Worm (Caenorhabditis elegans) whole organism, L4 larva: ENCODE results near the gene F32D8.7.

Experiments used
- F10B5.3 ChIP-seq: sonication (generic microtip); optimal IDR thresholded peaks from 2 replicates; lab custom pipeline; 2016; ENCODE audit warnings: mild to moderate bottlenecking, missing genetic modification characterization, missing compliant biosample characterization
- F26F4.8 ChIP-seq: fragments of 200-800 bp; sonication (Bioruptor generic); conservative IDR thresholded peaks from 2 replicates; pipeline ENCODE4 v1.3.6; 2022; ENCODE audit warnings: missing genetic modification characterization, missing compliant biosample characterization
- F37D6.2 ChIP-seq: sonication (generic microtip); optimal IDR thresholded peaks from 2 replicates; lab custom pipeline; 2016; ENCODE audit warnings: mild to moderate bottlenecking, missing genetic modification characterization, missing compliant biosample characterization
- R02D3.7 ChIP-seq: fragments of 150-350 bp; sonication (generic microtip); optimal IDR thresholded peaks from 3 replicates; lab custom pipeline; 2014; ENCODE audit warnings: missing biosample characterization, missing genetic modification characterization
- T20F7.1 ChIP-seq: fragments of 200-800 bp; sonication (Bioruptor generic); optimal IDR thresholded peaks from 2 replicates; lab custom pipeline; 2018; ENCODE audit warnings: mild to moderate bottlenecking, missing genetic modification characterization, missing compliant biosample characterization
- Y105C5A.15 ChIP-seq: fragments of 200-800 bp; sonication (Bioruptor generic); IDR thresholded peaks from 2 replicates; pipeline ENCODE4 v1.3.6; 2022; ENCODE audit warnings: missing genetic modification characterization, missing compliant biosample characterization
- ZK546.5 ChIP-seq, 2 experiments: sonication (generic microtip); optimal IDR thresholded peaks; 2 replicates each; lab custom pipeline; 2017; ENCODE audit warnings: missing biosample characterization in 2 of 2, missing genetic modification characterization in 2 of 2
- aha-1 ChIP-seq: fragments of 150-350 bp; peaks from one replicate; lab custom pipeline; 2014; ENCODE audit warnings: missing biosample characterization, missing genetic modification characterization
- ama-1 ChIP-seq: fragments of 150-350 bp; optimal IDR thresholded peaks from 2 replicates; lab custom pipeline; 2014; ENCODE audit warnings: inconsistent platforms, mixed read lengths
- ceh-62 ChIP-seq: sonication (generic microtip); optimal IDR thresholded peaks from 2 replicates; lab custom pipeline; 2017; ENCODE audit warnings: missing biosample characterization, missing genetic modification characterization
- daf-16 ChIP-seq, 3 experiments: sonication (generic microtip); optimal IDR thresholded peaks; 2 replicates each; lab custom pipeline; 2016 to 2017; ENCODE audit warnings: missing genetic modification characterization in 3 of 3, missing genetic modification reagents in 3 of 3, mild to moderate bottlenecking in 2 of 3, missing compliant biosample characterization in 2 of 3, missing biosample characterization in 1 of 3, moderate library complexity in 1 of 3
- daf-19 ChIP-seq: fragments of 200-800 bp; sonication (Bioruptor generic); conservative IDR thresholded peaks from 2 replicates; pipeline ENCODE4 v1.3.6; 2022; ENCODE audit warnings: missing genetic modification characterization, missing compliant biosample characterization
- daf-8 ChIP-seq: fragments of 200-800 bp; sonication (Bioruptor generic); IDR thresholded peaks from 2 replicates; pipeline ENCODE4 v1.3.6; 2022; ENCODE audit warnings: missing genetic modification characterization, missing compliant biosample characterization
- dmd-8 ChIP-seq: fragments of 200-800 bp; sonication (Bioruptor generic); IDR thresholded peaks from 2 replicates; pipeline ENCODE4 v1.3.6; 2022; ENCODE audit warnings: missing genetic modification characterization, missing compliant biosample characterization
- dmd-9 ChIP-seq: fragments of 200-800 bp; sonication (Bioruptor generic); IDR thresholded peaks from 2 replicates; pipeline ENCODE4 v1.3.6; 2022; ENCODE audit warnings: missing genetic modification reagents, missing genetic modification characterization, missing compliant biosample characterization
- duxl-1 ChIP-seq: sonication (generic microtip); optimal IDR thresholded peaks from 2 replicates; lab custom pipeline; 2016; ENCODE audit warnings: mild to moderate bottlenecking, missing genetic modification characterization, moderate library complexity, missing compliant biosample characterization; ENCODE audit not compliant: poor library complexity
- dve-1 ChIP-seq: sonication (generic microtip); optimal IDR thresholded peaks from 2 replicates; lab custom pipeline; 2017; ENCODE audit warnings: antibody characterized with exemption, mild to moderate bottlenecking, missing genetic modification characterization, missing compliant biosample characterization; ENCODE audit not compliant: insufficient read depth
- egl-27 ChIP-seq: sonication (generic microtip); optimal IDR thresholded peaks from 3 replicates; lab custom pipeline; 2017; ENCODE audit warnings: missing biosample characterization, missing genetic modification reagents, missing genetic modification characterization
- hif-1 ChIP-seq, 2 experiments: sonication (generic microtip); optimal IDR thresholded peaks; 2 replicates each; lab custom pipeline; 2016 to 2017; ENCODE audit warnings: missing compliant biosample characterization in 2 of 2, missing genetic modification characterization in 2 of 2, missing genetic modification reagents in 2 of 2, missing genotype in 2 of 2, mild to moderate bottlenecking in 1 of 2
- hlh-11 ChIP-seq: fragments of 200-800 bp; sonication (Bioruptor generic); optimal IDR thresholded peaks from 2 replicates; lab custom pipeline; 2018; ENCODE audit warnings: mild to moderate bottlenecking, missing genetic modification characterization, missing compliant biosample characterization
- hmg-1.1 ChIP-seq: fragments of 200-800 bp; sonication (Bioruptor generic); IDR thresholded peaks from 2 replicates; pipeline ENCODE4 v1.3.6; 2022; ENCODE audit warnings: missing genetic modification reagents, missing genetic modification characterization, missing compliant biosample characterization
- jun-1 ChIP-seq: fragments of 150-350 bp; optimal IDR thresholded peaks from 2 replicates; lab custom pipeline; 2014; ENCODE audit warnings: missing biosample characterization, missing genetic modification reagents, missing genetic modification characterization
- lin-1 ChIP-seq: fragments of 200-800 bp; sonication (Bioruptor generic); IDR thresholded peaks from 2 replicates; pipeline ENCODE4 v1.3.6; 2022; ENCODE audit warnings: missing genetic modification reagents, missing genetic modification characterization, missing compliant biosample characterization
- lin-13 ChIP-seq: fragments of 150-350 bp; optimal IDR thresholded peaks from 2 replicates; lab custom pipeline; 2014; ENCODE audit warnings: missing biosample characterization, missing genetic modification reagents, missing genetic modification characterization
- lin-15B ChIP-seq: fragments of 150-350 bp; sonication (generic microtip); optimal IDR thresholded peaks from 3 replicates; lab custom pipeline; 2014; ENCODE audit warnings: missing biosample characterization, missing genetic modification characterization
- lin-29 ChIP-seq: fragments of 200-800 bp; sonication (Bioruptor generic); IDR thresholded peaks from 2 replicates; pipeline ENCODE4 v1.3.6; 2022; ENCODE audit warnings: missing genetic modification reagents, missing genetic modification characterization, missing compliant biosample characterization
- lin-39 ChIP-seq: fragments of 150-350 bp; optimal IDR thresholded peaks from 2 replicates; lab custom pipeline; 2014; ENCODE audit warnings: missing biosample characterization, missing genetic modification reagents, missing genetic modification characterization
- lsy-2 ChIP-seq, 2 experiments: fragments of 150-350 bp in 1 of 2; sonication (generic microtip) in 1 of 2; optimal IDR thresholded peaks; 2 replicates each; lab custom pipeline; 2014 to 2017; ENCODE audit warnings: missing biosample characterization in 2 of 2, missing genetic modification characterization in 2 of 2
- madf-5 ChIP-seq, 2 experiments: fragments of 200-800 bp; sonication (Bioruptor generic); IDR thresholded peaks; 2 replicates each; pipeline ENCODE4 v1.3.6; 2022; ENCODE audit warnings: missing compliant biosample characterization in 2 of 2, missing genetic modification characterization in 2 of 2
- mdt-29 ChIP-seq: fragments of 200-800 bp; sonication (Bioruptor generic); IDR thresholded peaks from 2 replicates; pipeline ENCODE4 v1.3.6; 2022; ENCODE audit warnings: missing genetic modification reagents, missing genetic modification characterization, missing compliant biosample characterization
- mxl-3 ChIP-seq: fragments of 200-800 bp; sonication (Bioruptor generic); optimal IDR thresholded peaks from 2 replicates; lab custom pipeline; 2018; ENCODE audit warnings: mild to moderate bottlenecking, missing genetic modification characterization, missing compliant biosample characterization
- nhr-102 ChIP-seq: sonication (generic microtip); optimal IDR thresholded peaks from 2 replicates; lab custom pipeline; 2016; ENCODE audit warnings: mild to moderate bottlenecking, missing genetic modification characterization, moderate library complexity, missing compliant biosample characterization
- nhr-11 ChIP-seq: fragments of 150-350 bp; optimal IDR thresholded peaks from 2 replicates; lab custom pipeline; 2014; ENCODE audit warnings: missing biosample characterization, missing genetic modification characterization
- nhr-237 ChIP-seq: sonication (generic microtip); optimal IDR thresholded peaks from 2 replicates; lab custom pipeline; 2017; ENCODE audit warnings: missing biosample characterization, missing genetic modification characterization
- nhr-28 ChIP-seq: fragments of 150-350 bp; optimal IDR thresholded peaks from 2 replicates; lab custom pipeline; 2014; ENCODE audit warnings: missing biosample characterization, missing genetic modification characterization
- nhr-41 ChIP-seq: fragments of 200-800 bp; sonication (Bioruptor generic); IDR thresholded peaks from 2 replicates; pipeline ENCODE4 v1.3.6; 2022; ENCODE audit warnings: missing genetic modification reagents, missing genetic modification characterization, missing compliant biosample characterization
- nhr-42 ChIP-seq: fragments of 200-800 bp; sonication (Bioruptor generic); IDR thresholded peaks from 2 replicates; pipeline ENCODE4 v1.3.6; 2022; ENCODE audit warnings: missing genetic modification characterization, missing compliant biosample characterization
- nhr-48 ChIP-seq: sonication (generic microtip); optimal IDR thresholded peaks from 2 replicates; lab custom pipeline; 2016; ENCODE audit warnings: mild to moderate bottlenecking, missing genetic modification characterization, missing compliant biosample characterization
- nhr-77 ChIP-seq: fragments of 150-350 bp; optimal IDR thresholded peaks from 2 replicates; lab custom pipeline; 2014; ENCODE audit warnings: missing biosample characterization, missing genetic modification characterization
- php-3 ChIP-seq: fragments of 200-800 bp; sonication (Bioruptor generic); IDR thresholded peaks from 2 replicates; pipeline ENCODE4 v1.3.6; 2022; ENCODE audit warnings: missing genetic modification reagents, missing genetic modification characterization, missing compliant biosample characterization
- pqm-1 ChIP-seq: sonication (generic microtip); optimal IDR thresholded peaks from 2 replicates; lab custom pipeline; 2017; ENCODE audit warnings: missing biosample characterization, missing genetic modification characterization
- set-16 ChIP-seq: fragments of 200-800 bp; sonication (Bioruptor generic); IDR thresholded peaks from 2 replicates; pipeline ENCODE4 v1.3.6; 2022; ENCODE audit warnings: missing genetic modification reagents, missing genetic modification characterization, missing compliant biosample characterization
- tag-97 ChIP-seq: fragments of 200-800 bp; sonication (Bioruptor generic); IDR thresholded peaks from 2 replicates; pipeline ENCODE4 v1.3.6; 2022; ENCODE audit warnings: missing genetic modification characterization, missing compliant biosample characterization
- unc-62 ChIP-seq, 3 experiments: fragments of 150-350 bp in 1 of 3; sonication (generic microtip); optimal IDR thresholded peaks in 2 of 3; peaks in 1 of 3; 1 replicate in 1 of 3; 2 replicates in 2 of 3; lab custom pipeline; 2014 to 2017; ENCODE audit warnings: missing biosample characterization in 3 of 3, missing genetic modification characterization in 3 of 3, missing genetic modification reagents in 3 of 3, missing genotype in 1 of 3
- vab-7 ChIP-seq: fragments of 200-800 bp; sonication (Bioruptor generic); IDR thresholded peaks from 2 replicates; pipeline ENCODE4 v1.3.6; 2022; ENCODE audit warnings: missing genetic modification reagents, missing genetic modification characterization, missing compliant biosample characterization
- zfp-2 ChIP-seq: sonication (generic microtip); optimal IDR thresholded peaks from 2 replicates; lab custom pipeline; 2016; ENCODE audit warnings: mild to moderate bottlenecking, missing genetic modification characterization, missing compliant biosample characterization
- ztf-7 ChIP-seq: fragments of 150-350 bp; optimal IDR thresholded peaks from 2 replicates; lab custom pipeline; 2014; ENCODE audit warnings: missing biosample characterization, missing genetic modification characterization

The F32D8.7 gene

DNA sequence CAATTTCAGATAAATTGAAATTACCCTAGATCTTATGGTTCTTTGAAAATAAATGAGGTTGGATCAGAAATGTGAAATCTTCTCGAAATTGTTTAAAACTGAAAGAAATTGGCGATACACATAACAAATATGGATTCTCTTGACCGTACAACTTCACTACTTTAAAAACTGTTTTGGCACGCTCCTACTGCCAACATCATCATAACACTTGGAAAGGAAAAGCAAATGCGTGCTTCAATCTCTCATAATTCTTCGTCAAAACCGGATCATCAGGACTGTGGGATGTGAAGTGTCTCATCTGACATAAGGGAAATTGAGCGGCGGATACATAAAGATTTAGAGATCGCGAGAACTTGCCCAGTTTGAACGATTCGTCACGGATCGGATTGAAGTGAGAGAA lies at the start of gene F32D8.7:
TSS of gene F32D8.7 (plus strand) at position 329 of the 400 bp plus-strand sequence.
- TF ChIP-seq aha-1 (peak; percentile 81), duxl-1 (tag; lab: Kevin White, UChicago) (no peak), unc-62 (GFP tag; optimal IDR thresholded peaks at IDR 0.05 in 1 of 2; lab: Kevin White, UChicago) (peak in 1 of 2 experiments; percentile 90), unc-62 (tag; optimal IDR thresholded peaks at IDR 0.05; lab: Kevin White, UChicago) (no peak), lin-1 (GFP tag; lab: Robert Waterston, UW) (no peak), nhr-28 (tag; lab: Kevin White, UChicago) (peak; percentile 10), set-16 (GFP tag; lab: Robert Waterston, UW) (no peak), nhr-237 (tag; lab: Kevin White, UChicago) (no peak), lin-15B (tag; lab: Kevin White, UChicago) (no peak)

DNA sequence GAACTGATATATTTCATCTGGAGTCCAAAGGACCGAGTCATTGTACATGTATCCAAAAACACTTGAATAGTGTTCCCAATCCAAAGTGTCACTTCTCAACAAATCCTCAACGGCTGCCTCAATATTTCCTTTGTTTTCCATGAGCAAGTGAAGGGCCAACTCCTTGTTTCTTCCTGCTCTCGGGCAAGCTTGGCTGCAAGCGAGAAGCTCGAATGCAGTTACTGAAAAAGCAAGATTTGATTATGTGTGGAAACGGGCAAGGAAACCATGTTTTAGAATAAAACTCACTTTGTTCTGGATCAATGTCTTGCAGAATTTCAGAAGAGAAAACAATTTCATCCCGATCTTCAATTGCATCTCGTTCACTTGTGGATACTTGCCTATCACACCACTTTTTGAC lies 44.0 kb upstream of the F32D8.7 start:
- no peak for TF ChIP-seq nhr-11
- peak in 1 of 2 experiments; percentile 75 for TF ChIP-seq unc-62 (GFP tag; optimal IDR thresholded peaks at IDR 0.05 in 1 of 2; lab: Kevin White, UChicago)
- no peak for TF ChIP-seq unc-62 (tag; optimal IDR thresholded peaks at IDR 0.05; lab: Kevin White, UChicago)
- TF ChIP-seq pqm-1 (tag; lab: Kevin White, UChicago) = no peak
- TF ChIP-seq hmg-1.1 (GFP tag; lab: Robert Waterston, UW) = no peak
- TF ChIP-seq lin-1 (GFP tag; lab: Robert Waterston, UW) = no peak
- no peak for TF ChIP-seq R02D3.7 (tag; lab: Kevin White, UChicago)
- no peak for TF ChIP-seq lin-39 (tag; lab: Kevin White, UChicago)
- no peak for TF ChIP-seq vab-7 (GFP tag; lab: Robert Waterston, UW)
- TF ChIP-seq lin-29 (GFP tag; lab: Robert Waterston, UW) = no peak
- no peak for TF ChIP-seq ceh-62 (tag; lab: Kevin White, UChicago)
- TF ChIP-seq T20F7.1 = no peak
- peak; percentile 49 for TF ChIP-seq ama-1 (lab: Kevin White, UChicago)
- no peak for TF ChIP-seq jun-1
- TF ChIP-seq lsy-2 (tag; optimal IDR thresholded peaks at IDR 0.05; lab: Kevin White, UChicago) = no peak
- TF ChIP-seq ztf-7 (tag; lab: Kevin White, UChicago) = no peak
- no peak for TF ChIP-seq nhr-41 (GFP tag; lab: Robert Waterston, UW)
- no peak for TF ChIP-seq tag-97

DNA sequence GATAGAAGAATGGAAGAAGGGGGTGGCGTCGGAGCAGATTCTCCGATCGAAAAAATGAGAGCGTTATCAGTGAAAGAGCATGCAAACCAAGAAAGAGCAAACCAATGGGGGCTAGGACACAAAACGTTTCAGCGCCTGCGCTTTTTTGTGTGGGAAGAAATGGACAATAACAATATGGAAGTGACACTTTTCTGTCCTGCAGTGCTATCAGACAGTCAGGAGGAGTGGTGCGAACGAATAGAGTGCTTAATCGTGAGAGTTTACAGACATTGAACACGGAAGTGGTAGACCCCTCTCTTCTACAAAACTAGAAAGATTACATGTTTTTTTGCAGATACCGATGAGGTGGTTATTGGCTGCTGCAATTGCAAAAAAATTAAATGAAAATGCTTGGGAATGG lies 42.9 kb upstream of the F32D8.7 start:
- TF ChIP-seq lin-13 (no peak), php-3 (GFP tag; lab: Robert Waterston, UW) (peak; percentile 61), dmd-8 (GFP tag; lab: Robert Waterston, UW) (no peak), F37D6.2 (no peak), duxl-1 (tag; lab: Kevin White, UChicago) (no peak), nhr-102 (peak; percentile 38), hlh-11 (tag; lab: Kevin White, UChicago) (peak; percentile 89), lin-1 (GFP tag; lab: Robert Waterston, UW) (peak; percentile 77), daf-16 (GFP tag; optimal IDR thresholded peaks at IDR 0.05; lab: Kevin White, UChicago) (peak in 1 of 2 experiments; percentile 44), daf-16 (tag; optimal IDR thresholded peaks at IDR 0.05; lab: Kevin White, UChicago) (peak; percentile 93), hif-1 (tag; optimal IDR thresholded peaks at IDR 0.05; lab: Kevin White, UChicago) (peak in 1 of 2 experiments; percentile 40), F26F4.8 (GFP tag; lab: Robert Waterston, UW) (0 out of 2 replicates have a peak, but pooled peaks have one; percentile 29), mxl-3 (peak; percentile 50), mdt-29 (GFP tag; lab: Robert Waterston, UW) (no peak), daf-19 (GFP tag; lab: Robert Waterston, UW) (no peak), dmd-9 (GFP tag; lab: Robert Waterston, UW) (no peak), nhr-77 (tag; lab: Kevin White, UChicago) (peak; percentile 59), egl-27 (tag; lab: Kevin White, UChicago) (no peak), nhr-48 (peak; percentile 60), madf-5 (GFP tag; IDR thresholded peaks at IDR 0.05; lab: Robert Waterston, UW) (no peak), Y105C5A.15 (no peak), jun-1 (peak; percentile 42), zfp-2 (tag; lab: Kevin White, UChicago) (no peak), nhr-42 (GFP tag; lab: Robert Waterston, UW) (no peak), ZK546.5 (tag; optimal IDR thresholded peaks at IDR 0.05; lab: Kevin White, UChicago) (no peak), F10B5.3 (no peak), daf-8 (GFP tag; lab: Robert Waterston, UW) (no peak), pqm-1 (tag; lab: Kevin White, UChicago) (peak; percentile 98), dve-1 (tag; lab: Kevin White, UChicago) (peak; percentile 80)
